Worm (Caenorhabditis elegans): ENCODE results near the gene ZK686.2.

ZK686.2 gene

DNA sequence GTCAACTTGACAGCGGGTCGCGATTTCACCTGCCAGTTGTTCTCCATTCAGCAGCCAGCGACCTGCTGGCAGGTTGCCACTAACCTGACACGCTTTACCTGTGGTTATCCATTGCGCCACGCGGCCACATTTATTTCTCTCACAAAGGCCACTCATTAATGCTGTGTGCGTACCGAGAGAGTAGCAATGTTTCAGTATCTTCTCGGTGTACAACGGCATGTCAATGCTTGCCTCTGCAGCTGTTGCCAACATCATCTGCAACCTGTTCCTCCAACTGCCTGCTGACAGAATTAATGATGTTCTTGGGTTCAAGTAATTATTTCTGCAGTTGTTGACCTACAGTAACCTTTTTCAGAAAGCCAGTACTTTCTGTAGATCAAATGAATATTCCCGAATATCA lies 49.3 kb downstream of the ZK686.2 start:
- no peak for TF ChIP-seq ahr-1 (tag; optimal IDR thresholded peaks at IDR 0.05)
- no peak for TF ChIP-seq fkh-6 (tag; optimal IDR thresholded peaks at IDR 0.05)

All from whole organism, late embryonic.